Fruit fly (Drosophila melanogaster) whole organism, embryonic: ENCODE data around the gene ca.
A peak's percentile ranks its signal among the peaks of the same experiment; 100 is the strongest.

Experiments used
- Ada2b ChIP-seq: fragments of 200-800 bp; sonication (Bioruptor generic); IDR thresholded peaks from 2 replicates; pipeline ENCODE4 v1.3.6; 2022; ENCODE audit warnings: missing biosample characterization, missing genetic modification characterization
- Atf3 ChIP-seq: fragments of 200-800 bp; sonication (Bioruptor generic); optimal IDR thresholded peaks from 3 replicates; lab custom pipeline; 2016; ENCODE audit warnings: missing biosample characterization, missing genetic modification characterization
- C15 ChIP-seq: fragments of 200-800 bp; sonication (Bioruptor generic); IDR thresholded peaks from 3 replicates; pipeline ENCODE4 v1.3.6; 2022; ENCODE audit warnings: missing biosample characterization, missing genetic modification characterization
- CG10321 ChIP-seq: fragments of 200-800 bp; sonication (Bioruptor generic); IDR thresholded peaks from 2 replicates; pipeline ENCODE4 v1.3.6; 2022; ENCODE audit warnings: missing biosample characterization, missing genetic modification characterization
- CG11247 ChIP-seq: fragments of 200-800 bp; sonication (Bioruptor generic); IDR thresholded peaks from 2 replicates; pipeline ENCODE4 v1.3.6; 2022; ENCODE audit warnings: missing biosample characterization, missing genetic modification characterization
- CG11504 ChIP-seq: fragments of 200-800 bp; sonication (Bioruptor generic); optimal IDR thresholded peaks from 3 replicates; lab custom pipeline; 2019; ENCODE audit warnings: missing biosample characterization, mild to moderate bottlenecking, missing genetic modification characterization, moderate library complexity
- CG12744 ChIP-seq: fragments of 200-800 bp; sonication (Bioruptor generic); optimal IDR thresholded peaks from 2 replicates; lab custom pipeline; 2016; ENCODE audit warnings: missing biosample characterization, missing genetic modification characterization
- CG16815 ChIP-seq: fragments of 200-800 bp; sonication (Bioruptor generic); optimal IDR thresholded peaks from 3 replicates; lab custom pipeline; 2017; ENCODE audit warnings: missing biosample characterization, mild to moderate bottlenecking, missing genetic modification characterization
- CG17359 ChIP-seq: fragments of 200-800 bp; sonication (Bioruptor generic); optimal IDR thresholded peaks from 3 replicates; lab custom pipeline; 2018; ENCODE audit warnings: missing biosample characterization, mild to moderate bottlenecking, missing genetic modification characterization, moderate library complexity
- CG17802 ChIP-seq: fragments of 200-800 bp; sonication (Bioruptor generic); optimal IDR thresholded peaks from 2 replicates; lab custom pipeline; 2018; ENCODE audit warnings: missing biosample characterization, mild to moderate bottlenecking, missing genetic modification characterization, moderate library complexity
- CG2712 ChIP-seq: fragments of 200-800 bp; optimal IDR thresholded peaks from 3 replicates; lab custom pipeline; 2019; ENCODE audit warnings: missing biosample characterization, mild to moderate bottlenecking, missing genetic modification characterization, moderate library complexity
- CG31365 ChIP-seq: fragments of 200-800 bp; sonication (Bioruptor generic); optimal IDR thresholded peaks from 2 replicates; lab custom pipeline; 2018; ENCODE audit warnings: missing biosample characterization, mild to moderate bottlenecking, missing genetic modification characterization
- CG32532 ChIP-seq: fragments of 200-800 bp; sonication (Bioruptor generic); IDR thresholded peaks from 2 replicates; pipeline ENCODE4 v1.3.6; 2022; ENCODE audit warnings: missing biosample characterization, missing genetic modification characterization
- CG4328 ChIP-seq: fragments of 200-800 bp; sonication (Bioruptor generic); optimal IDR thresholded peaks from 3 replicates; lab custom pipeline; 2017; ENCODE audit warnings: missing biosample characterization, missing genetic modification reagents, missing genetic modification characterization
- CG4360 ChIP-seq: fragments of 200-800 bp; sonication (Bioruptor generic); IDR thresholded peaks from 2 replicates; pipeline ENCODE4 v1.3.6; 2022; ENCODE audit warnings: missing biosample characterization, missing genetic modification characterization
- CG43689 ChIP-seq: fragments of 200-800 bp; sonication (Bioruptor generic); IDR thresholded peaks from 2 replicates; pipeline ENCODE4 v1.3.6; 2022; ENCODE audit warnings: missing biosample characterization, missing genetic modification characterization
- CG4820 ChIP-seq: fragments of 200-800 bp; sonication (Bioruptor generic); optimal IDR thresholded peaks from 3 replicates; lab custom pipeline; 2016; ENCODE audit warnings: missing biosample characterization, missing genetic modification characterization
- CG5180 ChIP-seq: fragments of 200-800 bp; sonication (Bioruptor generic); optimal IDR thresholded peaks from 3 replicates; lab custom pipeline; 2017; ENCODE audit warnings: missing biosample characterization, missing genetic modification characterization, mild to moderate bottlenecking, moderate library complexity, missing genetic modification reagents
- CG8388 ChIP-seq: fragments of 200-800 bp; sonication (Bioruptor generic); optimal IDR thresholded peaks from 2 replicates; lab custom pipeline; 2019; ENCODE audit warnings: missing biosample characterization, mild to moderate bottlenecking, missing genetic modification characterization, moderate library complexity
- CG8944 ChIP-seq: fragments of 200-800 bp; sonication (Bioruptor generic); optimal IDR thresholded peaks from 3 replicates; lab custom pipeline; 2016; ENCODE audit warnings: missing biosample characterization, missing genetic modification characterization
- Dek ChIP-seq: fragments of 200-800 bp; sonication (Bioruptor generic); optimal IDR thresholded peaks from 3 replicates; lab custom pipeline; 2019; ENCODE audit warnings: missing biosample characterization, mild to moderate bottlenecking, missing genetic modification characterization, moderate library complexity
- Drgx ChIP-seq: fragments of 200-800 bp; sonication (Bioruptor generic); IDR thresholded peaks from 2 replicates; pipeline ENCODE4 v1.3.6; 2022; ENCODE audit warnings: missing biosample characterization, missing genetic modification characterization
- Ets97D ChIP-seq: fragments of 200-800 bp; sonication (Bioruptor generic); optimal IDR thresholded peaks from 3 replicates; lab custom pipeline; 2016; ENCODE audit warnings: missing biosample characterization, missing genetic modification characterization
- Hr51 ChIP-seq, 2 experiments: fragments of 200-800 bp; sonication (Bioruptor generic); optimal IDR thresholded peaks; 2 replicates in 1 of 2; 3 replicates in 1 of 2; lab custom pipeline; 2016 to 2018; ENCODE audit warnings: missing biosample characterization in 2 of 2, missing genetic modification characterization in 2 of 2, mild to moderate bottlenecking in 1 of 2, moderate library complexity in 1 of 2
- Hsf ChIP-seq: fragments of 200-800 bp; sonication (Bioruptor generic); optimal IDR thresholded peaks from 3 replicates; lab custom pipeline; 2016; ENCODE audit warnings: missing biosample characterization, missing genetic modification characterization
- Med ChIP-seq: fragments of 200-800 bp; sonication (Bioruptor generic); peaks from one replicate; lab custom pipeline; 2016; ENCODE audit warnings: missing biosample characterization, missing genetic modification characterization, mild to moderate bottlenecking, inconsistent platforms, moderate library complexity
- NfI ChIP-seq: fragments of 200-800 bp; sonication (Bioruptor generic); optimal IDR thresholded peaks from 3 replicates; lab custom pipeline; 2018; ENCODE audit warnings: missing biosample characterization, mild to moderate bottlenecking, missing genetic modification characterization, moderate library complexity
- Oli ChIP-seq: fragments of 200-800 bp; sonication (Bioruptor generic); optimal IDR thresholded peaks from 2 replicates; lab custom pipeline; 2018; ENCODE audit warnings: missing biosample characterization, mild to moderate bottlenecking, missing genetic modification characterization, moderate library complexity
- Ssrp ChIP-seq: fragments of 200-800 bp; sonication (Bioruptor generic); optimal IDR thresholded peaks from 2 replicates; lab custom pipeline; 2018; ENCODE audit warnings: missing biosample characterization, mild to moderate bottlenecking, missing genetic modification characterization, moderate library complexity
- Xbp1 ChIP-seq: fragments of 200-800 bp; sonication (Bioruptor generic); optimal IDR thresholded peaks from 3 replicates; lab custom pipeline; 2016; ENCODE audit warnings: missing biosample characterization, mild to moderate bottlenecking, missing genetic modification characterization
- Xrp1 ChIP-seq: fragments of 200-800 bp; sonication (Bioruptor generic); IDR thresholded peaks from 2 replicates; pipeline ENCODE4 v1.3.6; 2022; ENCODE audit warnings: missing biosample characterization, missing genetic modification characterization
- ab ChIP-seq: fragments of 200-800 bp; sonication (Bioruptor generic); optimal IDR thresholded peaks from 2 replicates; lab custom pipeline; 2016; ENCODE audit warnings: missing biosample characterization, missing genetic modification characterization
- az2 ChIP-seq: fragments of 200-800 bp; sonication (Bioruptor generic); optimal IDR thresholded peaks from 3 replicates; lab custom pipeline; 2016; ENCODE audit warnings: missing biosample characterization, missing genetic modification characterization
- chif ChIP-seq, 2 experiments: fragments of 200-800 bp; sonication (Bioruptor generic); optimal IDR thresholded peaks; 3 replicates each; lab custom pipeline; 2016; ENCODE audit warnings: missing biosample characterization in 2 of 2, missing genetic modification characterization in 2 of 2
- chinmo ChIP-seq: fragments of 200-800 bp; sonication (Bioruptor generic); IDR thresholded peaks from 4 replicates; pipeline ENCODE4 v1.3.6; 2022; ENCODE audit warnings: missing biosample characterization, missing genetic modification characterization; ENCODE audit not compliant: partially characterized antibody
- chm ChIP-seq: fragments of 200-800 bp; sonication (Bioruptor generic); IDR thresholded peaks from 2 replicates; pipeline ENCODE4 v1.3.6; 2022; ENCODE audit warnings: missing biosample characterization, missing genetic modification characterization
- ci ChIP-seq: fragments of 200-800 bp; sonication (Bioruptor generic); IDR thresholded peaks from 3 replicates; pipeline ENCODE4 v1.3.6; 2022; ENCODE audit warnings: missing biosample characterization, missing genetic modification characterization
- corto ChIP-seq: fragments of 200-800 bp; sonication (Bioruptor generic); optimal IDR thresholded peaks from 2 replicates; lab custom pipeline; 2016; ENCODE audit warnings: missing biosample characterization, mild to moderate bottlenecking, missing genetic modification characterization, moderate library complexity
- dmrt11E ChIP-seq: fragments of 200-800 bp; sonication (Bioruptor generic); optimal IDR thresholded peaks from 3 replicates; lab custom pipeline; 2018; ENCODE audit warnings: missing biosample characterization, mild to moderate bottlenecking, missing genetic modification characterization, moderate library complexity
- gem ChIP-seq: fragments of 200-800 bp; sonication (Bioruptor generic); optimal IDR thresholded peaks from 2 replicates; lab custom pipeline; 2019; ENCODE audit warnings: missing biosample characterization, mild to moderate bottlenecking, missing genetic modification characterization, moderate library complexity
- hkb ChIP-seq, 2 experiments: fragments of 200-800 bp in 1 of 2; fragments of >200 bp in 1 of 2; sonication (Bioruptor generic) in 1 of 2; IDR thresholded peaks in 1 of 2; optimal IDR thresholded peaks in 1 of 2; 2 replicates each; pipeline versions ENCODE4 v1.3.6 to Lab custom; 2017 to 2022; ENCODE audit warnings: missing biosample characterization in 1 of 2, missing genetic modification characterization in 1 of 2
- kah ChIP-seq: fragments of 200-800 bp; sonication (Bioruptor generic); optimal IDR thresholded peaks from 2 replicates; lab custom pipeline; 2018; ENCODE audit warnings: missing biosample characterization, mild to moderate bottlenecking, missing genetic modification characterization
- kay ChIP-seq: fragments of 200-800 bp; sonication (Bioruptor generic); optimal IDR thresholded peaks from 2 replicates; lab custom pipeline; 2016; ENCODE audit warnings: missing biosample characterization, missing genetic modification characterization
- repo ChIP-seq: fragments of 200-800 bp; sonication (Bioruptor generic); optimal IDR thresholded peaks from 2 replicates; lab custom pipeline; 2016; ENCODE audit warnings: missing biosample characterization, missing genetic modification characterization
- row ChIP-seq: fragments of 200-800 bp; sonication (Bioruptor generic); IDR thresholded peaks from 3 replicates; pipeline ENCODE4 v1.3.6; 2022; ENCODE audit warnings: missing biosample characterization, missing genetic modification characterization
- slp2 ChIP-seq: fragments of 200-800 bp; sonication (Bioruptor generic); optimal IDR thresholded peaks from 2 replicates; lab custom pipeline; 2016; ENCODE audit warnings: missing biosample characterization, missing genetic modification characterization
- so ChIP-seq: fragments of 200-800 bp; sonication (Bioruptor generic); IDR thresholded peaks from 3 replicates; pipeline ENCODE4 v1.3.6; 2022; ENCODE audit warnings: missing biosample characterization, missing genetic modification characterization
- stc ChIP-seq: fragments of 200-800 bp; sonication (Bioruptor generic); IDR thresholded peaks from 2 replicates; pipeline ENCODE4 v1.3.6; 2022; ENCODE audit warnings: missing biosample characterization, missing genetic modification characterization
- tio ChIP-seq: fragments of 200-800 bp; sonication (Bioruptor generic); optimal IDR thresholded peaks from 2 replicates; lab custom pipeline; 2017; ENCODE audit warnings: missing biosample characterization, missing genetic modification characterization, inconsistent platforms
- twi ChIP-seq: fragments of 200-800 bp; optimal IDR thresholded peaks from 2 replicates; lab custom pipeline; 2019; ENCODE audit warnings: missing biosample characterization, mild to moderate bottlenecking, missing genetic modification characterization, moderate library complexity

Gene ca

dm6 chr3R:29763154-29763553, 43.5 kb upstream of the ca start (continued):
- TF ChIP-seq hkb (optimal IDR thresholded peaks at IDR 0.05; lab: Kevin White, UChicago) (no peak), hkb (GFP tag; IDR thresholded peaks at IDR 0.05; lab: Robert Waterston, UW) (0 out of 2 replicates have a peak, but pooled peaks have one; percentile 29), CG32532 (GFP tag; lab: Robert Waterston, UW) (peak; percentile 50; the same call in 1 of the 2 replicates), so (GFP tag; lab: Robert Waterston, UW) (peak; percentile 37; the same call in 1 of the 3 replicates), tio (GFP tag; lab: Kevin White, UChicago) (peak; percentile 31), CG8388 (GFP tag; lab: Kevin White, UChicago) (no peak), Ets97D (peak; percentile 4), CG43689 (0 out of 2 replicates have a peak, but pooled peaks have one; percentile 18), CG11504 (peak; percentile 52), CG4820 (GFP tag; lab: Kevin White, UChicago) (peak; percentile 26), kay (GFP tag; lab: Kevin White, UChicago) (peak; percentile 31), ci (GFP tag; lab: Robert Waterston, UW) (no peak), Med (GFP tag; lab: Kevin White, UChicago) (peak; percentile 78), chinmo (GFP tag; lab: Robert Waterston, UW) (no peak), NfI (peak; percentile 16), CG8944 (GFP tag; lab: Kevin White, UChicago) (peak; percentile 24), CG12744 (GFP tag; lab: Kevin White, UChicago) (no peak), chif (GFP tag; optimal IDR thresholded peaks at IDR 0.05; lab: Kevin White, UChicago) (peak; percentile 26 to 47), Xrp1 (GFP tag; lab: Robert Waterston, UW) (peak; percentile 60; the same call in 1 of the 2 replicates), repo (GFP tag; lab: Kevin White, UChicago) (peak; percentile 17), row (GFP tag; lab: Robert Waterston, UW) (peak; percentile 55), Drgx (peak; percentile 76), dmrt11E (tag; lab: Kevin White, UChicago) (peak; percentile 34), C15 (GFP tag; lab: Robert Waterston, UW) (0 out of 3 replicates have a peak, but pooled peaks have one; percentile 40), Oli (tag; lab: Kevin White, UChicago) (peak; percentile 19), Hsf (peak; percentile 32), corto (GFP tag; lab: Kevin White, UChicago) (peak; percentile 82), CG11247 (GFP tag; lab: Robert Waterston, UW) (0 out of 2 replicates have a peak, but pooled peaks have one; percentile 30), CG17359 (tag; lab: Kevin White, UChicago) (peak; percentile 40), az2 (GFP tag; lab: Kevin White, UChicago) (peak; percentile 2), CG10321 (GFP tag; lab: Robert Waterston, UW) (no peak), gem (tag; lab: Kevin White, UChicago) (peak; percentile 60), Dek (tag; lab: Kevin White, UChicago) (no peak), CG16815 (peak; percentile 13), Hr51 (GFP tag; optimal IDR thresholded peaks at IDR 0.05; lab: Kevin White, UChicago) (peak in 1 of 2 experiments; percentile 28), stc (GFP tag; lab: Robert Waterston, UW) (peak; percentile 26; the same call in 1 of the 2 replicates), CG2712 (tag; lab: Kevin White, UChicago) (peak; percentile 42), CG31365 (no peak), CG4328 (GFP tag; lab: Kevin White, UChicago) (no peak), kah (GFP tag; lab: Kevin White, UChicago) (no peak), CG17802 (tag; lab: Kevin White, UChicago) (no peak), chm (no peak), Ada2b (GFP tag; lab: Robert Waterston, UW) (peak; percentile 53), CG5180 (GFP tag; lab: Kevin White, UChicago) (no peak), ab (GFP tag; lab: Kevin White, UChicago) (peak; percentile 34), slp2 (GFP tag; lab: Kevin White, UChicago) (peak; percentile 4), CG4360 (no peak), Ssrp (tag; lab: Kevin White, UChicago) (peak; percentile 8), Atf3 (GFP tag; lab: Kevin White, UChicago) (peak; percentile 14), twi (tag; lab: Kevin White, UChicago) (no peak), Xbp1 (peak; percentile 57)
